Fruit fly (Drosophila melanogaster) whole organism, embryonic: ENCODE results near the gene CG10208.

Experiments used
- Bdp1 ChIP-seq: fragments of 200-800 bp; sonication (Bioruptor generic); optimal IDR thresholded peaks from 3 replicates; lab custom pipeline; 2016; ENCODE audit warnings: missing biosample characterization, missing genetic modification characterization
- CG13424 ChIP-seq: fragments of 200-800 bp; sonication (Bioruptor generic); optimal IDR thresholded peaks from 2 replicates; lab custom pipeline; 2019; ENCODE audit warnings: missing biosample characterization, mild to moderate bottlenecking, missing genetic modification characterization, moderate library complexity
- CG13775 ChIP-seq: fragments of 200-800 bp; sonication (Bioruptor generic); optimal IDR thresholded peaks from 3 replicates; lab custom pipeline; 2017; ENCODE audit warnings: missing biosample characterization, mild to moderate bottlenecking, missing genetic modification characterization
- CG14050 ChIP-seq: fragments of 200-800 bp; sonication (Bioruptor generic); IDR thresholded peaks from 3 replicates; pipeline ENCODE4 v1.3.6; 2022; ENCODE audit warnings: missing biosample characterization, missing genetic modification characterization
- CG14441 ChIP-seq: fragments of 200-800 bp; sonication (Bioruptor generic); IDR thresholded peaks from 2 replicates; pipeline ENCODE4 v1.3.6; 2022; ENCODE audit warnings: missing biosample characterization, missing genetic modification characterization
- CG15269 ChIP-seq: fragments of 200-800 bp; sonication (Bioruptor generic); optimal IDR thresholded peaks from 2 replicates; lab custom pipeline; 2018; ENCODE audit warnings: missing biosample characterization, mild to moderate bottlenecking, missing genetic modification characterization, moderate library complexity
- CG17612 ChIP-seq: fragments of 200-800 bp; sonication (Bioruptor generic); IDR thresholded peaks from 2 replicates; pipeline ENCODE4 v1.3.6; 2022; ENCODE audit warnings: missing biosample characterization, missing genetic modification characterization
- CG2120 ChIP-seq: fragments of 200-800 bp; sonication (Bioruptor generic); optimal IDR thresholded peaks from 3 replicates; lab custom pipeline; 2016; ENCODE audit warnings: missing biosample characterization, missing genetic modification characterization
- CG30403 ChIP-seq: fragments of 200-800 bp; sonication (Bioruptor generic); optimal IDR thresholded peaks from 3 replicates; lab custom pipeline; 2016; ENCODE audit warnings: missing biosample characterization, missing genetic modification characterization
- CG31224 ChIP-seq: fragments of 200-800 bp; sonication (Bioruptor generic); IDR thresholded peaks from 2 replicates; pipeline ENCODE4 v1.3.6; 2022; ENCODE audit warnings: missing biosample characterization, missing genetic modification characterization
- CG33557 ChIP-seq: fragments of 200-800 bp; sonication (Bioruptor generic); optimal IDR thresholded peaks from 2 replicates; lab custom pipeline; 2019; ENCODE audit warnings: missing biosample characterization, mild to moderate bottlenecking, missing genetic modification characterization, moderate library complexity
- CG4854 ChIP-seq: fragments of 200-800 bp; sonication (Bioruptor generic); optimal IDR thresholded peaks from 2 replicates; lab custom pipeline; 2016; ENCODE audit warnings: missing biosample characterization, missing genetic modification characterization, inconsistent platforms
- CG5180 ChIP-seq: fragments of 200-800 bp; sonication (Bioruptor generic); optimal IDR thresholded peaks from 3 replicates; lab custom pipeline; 2017; ENCODE audit warnings: missing biosample characterization, missing genetic modification characterization, mild to moderate bottlenecking, moderate library complexity, missing genetic modification reagents
- CG5245 ChIP-seq: fragments of 200-800 bp; sonication (Bioruptor generic); optimal IDR thresholded peaks from 3 replicates; lab custom pipeline; 2016; ENCODE audit warnings: missing biosample characterization, missing genetic modification characterization
- CG7839 ChIP-seq: fragments of 200-800 bp; sonication (Bioruptor generic); optimal IDR thresholded peaks from 3 replicates; lab custom pipeline; 2018; ENCODE audit warnings: missing biosample characterization, mild to moderate bottlenecking, missing genetic modification characterization, moderate library complexity
- CG8478 ChIP-seq: fragments of >200 bp; optimal IDR thresholded peaks from 2 replicates; lab custom pipeline; 2018
- CG9797 ChIP-seq: fragments of 200-800 bp; sonication (Bioruptor generic); optimal IDR thresholded peaks from 3 replicates; lab custom pipeline; 2018; ENCODE audit warnings: missing biosample characterization, mild to moderate bottlenecking, missing genetic modification characterization
- CHES-1-like ChIP-seq: fragments of 200-800 bp; sonication (Bioruptor generic); optimal IDR thresholded peaks from 2 replicates; lab custom pipeline; 2016; ENCODE audit warnings: missing biosample characterization, missing genetic modification characterization
- Dek ChIP-seq: fragments of 200-800 bp; sonication (Bioruptor generic); optimal IDR thresholded peaks from 3 replicates; lab custom pipeline; 2019; ENCODE audit warnings: missing biosample characterization, mild to moderate bottlenecking, missing genetic modification characterization, moderate library complexity
- HLH4C ChIP-seq: fragments of 200-800 bp; sonication (Bioruptor generic); IDR thresholded peaks from 3 replicates; pipeline ENCODE4 v1.3.6; 2022; ENCODE audit warnings: missing biosample characterization, missing genetic modification characterization; ENCODE audit not compliant: partially characterized antibody
- HLH54F ChIP-seq: fragments of 200-800 bp; sonication (Bioruptor generic); optimal IDR thresholded peaks from 3 replicates; lab custom pipeline; 2016; ENCODE audit warnings: missing biosample characterization, missing genetic modification characterization
- Hsf ChIP-seq: fragments of 200-800 bp; sonication (Bioruptor generic); optimal IDR thresholded peaks from 3 replicates; lab custom pipeline; 2016; ENCODE audit warnings: missing biosample characterization, missing genetic modification characterization
- Jarid2 ChIP-seq: fragments of 200-800 bp; sonication (Bioruptor generic); optimal IDR thresholded peaks from 3 replicates; lab custom pipeline; 2017; ENCODE audit warnings: mild to moderate bottlenecking, missing biosample characterization, missing genetic modification reagents, missing genetic modification characterization
- MBD-R2 ChIP-seq: fragments of 200-800 bp; sonication (Bioruptor generic); IDR thresholded peaks from 2 replicates; pipeline ENCODE4 v1.3.6; 2022; ENCODE audit warnings: missing biosample characterization, missing genetic modification characterization
- MESR4 ChIP-seq: fragments of 200-800 bp; sonication (Bioruptor generic); optimal IDR thresholded peaks from 2 replicates; lab custom pipeline; 2018; ENCODE audit warnings: missing biosample characterization, mild to moderate bottlenecking, missing genetic modification characterization, moderate library complexity
- Med ChIP-seq: fragments of 200-800 bp; sonication (Bioruptor generic); peaks from one replicate; lab custom pipeline; 2016; ENCODE audit warnings: missing biosample characterization, missing genetic modification characterization, mild to moderate bottlenecking, inconsistent platforms, moderate library complexity
- NC2α ChIP-seq: fragments of 200-800 bp; sonication (Bioruptor generic); optimal IDR thresholded peaks from 2 replicates; lab custom pipeline; 2016; ENCODE audit warnings: missing biosample characterization, missing genetic modification characterization
- Oli ChIP-seq: fragments of 200-800 bp; sonication (Bioruptor generic); optimal IDR thresholded peaks from 2 replicates; lab custom pipeline; 2018; ENCODE audit warnings: missing biosample characterization, mild to moderate bottlenecking, missing genetic modification characterization, moderate library complexity
- PHDP ChIP-seq: fragments of 200-800 bp; sonication (Bioruptor generic); optimal IDR thresholded peaks from 3 replicates; lab custom pipeline; 2018; ENCODE audit warnings: missing biosample characterization, mild to moderate bottlenecking, missing genetic modification characterization, moderate library complexity
- Sry-δ ChIP-seq: fragments of 200-800 bp; sonication (Bioruptor generic); optimal IDR thresholded peaks from 2 replicates; lab custom pipeline; 2016; ENCODE audit warnings: missing biosample characterization, missing genetic modification characterization
- YL-1 ChIP-seq: fragments of 200-800 bp; sonication (Bioruptor generic); optimal IDR thresholded peaks from 3 replicates; lab custom pipeline; 2017; ENCODE audit warnings: missing biosample characterization, mild to moderate bottlenecking, missing genetic modification characterization
- btn ChIP-seq: fragments of 200-800 bp; sonication (Bioruptor generic); optimal IDR thresholded peaks from 2 replicates; lab custom pipeline; 2016; ENCODE audit warnings: missing biosample characterization, missing genetic modification characterization
- cad ChIP-seq: fragments of >200 bp; optimal IDR thresholded peaks from 2 replicates; lab custom pipeline; 2017; ENCODE audit warnings: missing biosample characterization, missing genetic modification characterization
- cato ChIP-seq: fragments of 200-800 bp; sonication (Bioruptor generic); optimal IDR thresholded peaks from 2 replicates; lab custom pipeline; 2016; ENCODE audit warnings: missing biosample characterization, missing genetic modification characterization, borderline replicate concordance
- cwo ChIP-seq: fragments of 200-800 bp; sonication (Bioruptor generic); optimal IDR thresholded peaks from 3 replicates; lab custom pipeline; 2017; ENCODE audit warnings: missing biosample characterization, missing genetic modification characterization, mild to moderate bottlenecking, moderate library complexity, missing genetic modification reagents
- grau ChIP-seq: fragments of 200-800 bp; optimal IDR thresholded peaks from 3 replicates; lab custom pipeline; 2019; ENCODE audit warnings: missing biosample characterization, mild to moderate bottlenecking, missing genetic modification characterization, moderate library complexity
- ind ChIP-seq: fragments of 200-800 bp; sonication (Bioruptor generic); optimal IDR thresholded peaks from 3 replicates; lab custom pipeline; 2016; ENCODE audit warnings: missing biosample characterization, missing genetic modification characterization
- insv ChIP-seq, 2 experiments: fragments of 200-800 bp; sonication (Bioruptor generic); optimal IDR thresholded peaks; 3 replicates each; lab custom pipeline; 2016 to 2018; ENCODE audit warnings: missing biosample characterization in 2 of 2, missing genetic modification characterization in 2 of 2
- jigr1 ChIP-seq: fragments of 200-800 bp; sonication (Bioruptor generic); IDR thresholded peaks from 3 replicates; pipeline ENCODE4 v1.3.6; 2022; ENCODE audit warnings: missing biosample characterization, missing genetic modification characterization
- jing ChIP-seq: fragments of 200-800 bp; sonication (Bioruptor generic); optimal IDR thresholded peaks from 2 replicates; lab custom pipeline; 2018; ENCODE audit warnings: missing biosample characterization, mild to moderate bottlenecking, missing genetic modification characterization
- kay ChIP-seq: fragments of 200-800 bp; sonication (Bioruptor generic); optimal IDR thresholded peaks from 2 replicates; lab custom pipeline; 2016; ENCODE audit warnings: missing biosample characterization, missing genetic modification characterization
- pita ChIP-seq: fragments of 200-800 bp; sonication (Bioruptor generic); optimal IDR thresholded peaks from 2 replicates; lab custom pipeline; 2017; ENCODE audit warnings: missing biosample characterization, mild to moderate bottlenecking, missing genetic modification characterization
- pnt ChIP-seq: fragments of 200-800 bp; sonication (Bioruptor generic); optimal IDR thresholded peaks from 3 replicates; lab custom pipeline; 2016; ENCODE audit warnings: missing biosample characterization, missing genetic modification characterization
- ranshi ChIP-seq: fragments of 200-800 bp; sonication (Bioruptor generic); IDR thresholded peaks from 2 replicates; pipeline ENCODE4 v1.3.6; 2022; ENCODE audit warnings: missing biosample characterization, missing genetic modification characterization
- row ChIP-seq: fragments of 200-800 bp; sonication (Bioruptor generic); IDR thresholded peaks from 3 replicates; pipeline ENCODE4 v1.3.6; 2022; ENCODE audit warnings: missing biosample characterization, missing genetic modification characterization
- sens ChIP-seq: fragments of 200-800 bp; sonication (Bioruptor generic); peaks from one replicate; lab custom pipeline; 2016; ENCODE audit warnings: missing biosample characterization, missing genetic modification characterization
- seq ChIP-seq: fragments of 200-800 bp; sonication (Bioruptor generic); IDR thresholded peaks from 2 replicates; pipeline ENCODE4 v1.3.6; 2022; ENCODE audit warnings: missing biosample characterization, missing genetic modification characterization
- shn ChIP-seq: fragments of 200-800 bp; sonication (Bioruptor generic); optimal IDR thresholded peaks from 3 replicates; lab custom pipeline; 2016; ENCODE audit warnings: missing biosample characterization, missing genetic modification characterization
- trh ChIP-seq: fragments of 200-800 bp; sonication (Bioruptor generic); optimal IDR thresholded peaks from 2 replicates; lab custom pipeline; 2016; ENCODE audit warnings: missing biosample characterization, missing genetic modification characterization
- ttk ChIP-seq: fragments of 200-800 bp; sonication (Bioruptor generic); IDR thresholded peaks from 2 replicates; pipeline ENCODE4 v2.1.2; 2022; ENCODE audit warnings: missing biosample characterization, missing genetic modification characterization
- vvl ChIP-seq: fragments of 200-800 bp; sonication (Bioruptor generic); IDR thresholded peaks from 2 replicates; pipeline ENCODE4 v1.3.6; 2022; ENCODE audit warnings: missing biosample characterization, missing genetic modification characterization
- zfh2 ChIP-seq: fragments of 200-800 bp; sonication (Bioruptor generic); optimal IDR thresholded peaks from 2 replicates; lab custom pipeline; 2016; ENCODE audit warnings: missing biosample characterization, missing genetic modification characterization

The CG10208 gene

dm6 chr3R:23767417-23767853 lies 6.5 kb downstream of the CG10208 start, which contains the start of the genes CG10214 and CG10375 (continued):
- TF ChIP-seq pnt (GFP tag; lab: Kevin White, UChicago), result peak; percentile 54
- TF ChIP-seq Sry-δ (GFP tag; lab: Kevin White, UChicago), result peak; percentile 78
- peak; percentile 83 for TF ChIP-seq shn (GFP tag; lab: Kevin White, UChicago)
- TF ChIP-seq sens, result peak; percentile 94
- peak; percentile 87 for TF ChIP-seq Hsf (GFP tag; lab: Kevin White, UChicago)
- no peak for TF ChIP-seq pita
- TF ChIP-seq cad, result no peak
- no peak for TF ChIP-seq jing (GFP tag; lab: Kevin White, UChicago)
- no peak for TF ChIP-seq jigr1 (GFP tag; lab: Robert Waterston, UW)
- TF ChIP-seq MESR4 (GFP tag; lab: Kevin White, UChicago), result peak; percentile 83
- peak; percentile 85 for TF ChIP-seq row (GFP tag; lab: Robert Waterston, UW)
- peak; percentile 82 for TF ChIP-seq zfh2 (GFP tag; lab: Kevin White, UChicago)
- TF ChIP-seq CG30403, result peak; percentile 84
- TF ChIP-seq CG2120 (GFP tag; lab: Kevin White, UChicago), result peak; percentile 90
- peak; percentile 41 for TF ChIP-seq trh
- TF ChIP-seq CHES-1-like (GFP tag; lab: Kevin White, UChicago), result peak; percentile 90
- peak; percentile 92 for TF ChIP-seq MBD-R2 (GFP tag; lab: Robert Waterston, UW)
- TF ChIP-seq Jarid2 (GFP tag; lab: Kevin White, UChicago), result no peak
- peak; percentile 21 for TF ChIP-seq cwo (GFP tag; lab: Kevin White, UChicago)
- TF ChIP-seq CG5180, result no peak
- no peak for TF ChIP-seq CG17612 (GFP tag; lab: Robert Waterston, UW)
- TF ChIP-seq CG8478, result no peak
- TF ChIP-seq Bdp1 (GFP tag; lab: Kevin White, UChicago), result peak; percentile 66
- TF ChIP-seq CG9797 (GFP tag; lab: Kevin White, UChicago), result peak; percentile 98
- TF ChIP-seq CG7839 (tag; lab: Kevin White, UChicago), result peak; percentile 71
- TF ChIP-seq PHDP (tag; lab: Kevin White, UChicago), result peak; percentile 71
- peak; percentile 62 for TF ChIP-seq CG13775 (GFP tag; lab: Kevin White, UChicago)
- TF ChIP-seq YL-1 (GFP tag; lab: Kevin White, UChicago), result peak; percentile 94
- peak; percentile 67 for TF ChIP-seq CG4854
- TF ChIP-seq CG5245, result peak; percentile 42
- TF ChIP-seq seq, result peak; percentile 44; the same call in 1 of the 2 replicates
- TF ChIP-seq cato, result peak; percentile 69
- TF ChIP-seq CG14441 (GFP tag; lab: Robert Waterston, UW), result peak; percentile 68
- peak; percentile 75 for TF ChIP-seq CG15269 (tag; lab: Kevin White, UChicago)
- peak; percentile 74 for TF ChIP-seq grau (tag; lab: Kevin White, UChicago)
- peak; percentile 36; the same call in 1 of the 2 replicates for TF ChIP-seq ranshi
- peak; percentile 80 for TF ChIP-seq HLH54F
- no peak for TF ChIP-seq CG31224 (GFP tag; lab: Robert Waterston, UW)
- peak; percentile 35 for TF ChIP-seq Oli (tag; lab: Kevin White, UChicago)
- peak; percentile 98 for TF ChIP-seq Med (GFP tag; lab: Kevin White, UChicago)
- TF ChIP-seq ind (GFP tag; lab: Kevin White, UChicago), result peak; percentile 80
- no peak; the same call in 2 of the 3 replicates for TF ChIP-seq HLH4C (GFP tag; lab: Robert Waterston, UW)
- peak in 1 of 2 experiments; percentile 45 for TF ChIP-seq insv (GFP tag; optimal IDR thresholded peaks at IDR 0.05; lab: Kevin White, UChicago)
- peak; percentile 52 for TF ChIP-seq ttk (GFP tag; lab: Robert Waterston, UW)
- peak; percentile 67 for TF ChIP-seq NC2α
- no peak for TF ChIP-seq CG14050 (GFP tag; lab: Robert Waterston, UW)
- TF ChIP-seq kay (GFP tag; lab: Kevin White, UChicago), result peak; percentile 47
- peak; percentile 68 for TF ChIP-seq CG13424 (tag; lab: Kevin White, UChicago)
- peak; percentile 84 for TF ChIP-seq vvl
- TF ChIP-seq Dek (tag; lab: Kevin White, UChicago), result peak; percentile 23
- TF ChIP-seq btn (GFP tag; lab: Kevin White, UChicago), result peak; percentile 50
- TF ChIP-seq CG33557 (GFP tag; lab: Kevin White, UChicago), result peak; percentile 49
